Worm (Caenorhabditis elegans) whole organism, L1 larva: ENCODE measurements around the gene ubc-20.
"Not testable (repeated sequence)": the region's sequence is repeated elsewhere in the genome, so short reads cannot be mapped to it uniquely, and the experiment has no call there.

Experiments used
- C34B4.2 ChIP-seq: sonication (generic microtip); optimal IDR thresholded peaks from 2 replicates; lab custom pipeline; 2017; ENCODE audit warnings: mild to moderate bottlenecking, missing genetic modification characterization, missing compliant biosample characterization
- ama-1 ChIP-seq: fragments of 150-350 bp; optimal IDR thresholded peaks from 2 replicates; lab custom pipeline; 2014
- ceh-8 ChIP-seq: fragments of 200-800 bp; sonication (Bioruptor generic); optimal IDR thresholded peaks from 2 replicates; lab custom pipeline; 2018; ENCODE audit warnings: mild to moderate bottlenecking, missing genetic modification characterization, moderate library complexity, missing compliant biosample characterization
- ceh-82 ChIP-seq, 3 experiments: fragments of 150-350 bp in 1 of 3; sonication (generic microtip) in 2 of 3; optimal IDR thresholded peaks; 2 replicates each; lab custom pipeline; 2014 to 2017; ENCODE audit warnings: missing biosample characterization in 3 of 3, missing genetic modification characterization in 3 of 3
- egl-13 ChIP-seq: sonication (generic microtip); optimal IDR thresholded peaks from 2 replicates; lab custom pipeline; 2016; ENCODE audit warnings: missing genotype, missing genetic modification reagents, missing genetic modification characterization, missing compliant biosample characterization
- rnt-1 ChIP-seq: sonication (generic microtip); optimal IDR thresholded peaks from 2 replicates; lab custom pipeline; 2016; ENCODE audit warnings: mild to moderate bottlenecking, missing genetic modification characterization, moderate library complexity, missing compliant biosample characterization
- snpc-4 ChIP-seq: fragments of 150-350 bp; optimal IDR thresholded peaks from 2 replicates; lab custom pipeline; 2014; ENCODE audit warnings: missing biosample characterization, missing genetic modification characterization
- zag-1 ChIP-seq: fragments of 150-350 bp; optimal IDR thresholded peaks from 2 replicates; lab custom pipeline; 2014; ENCODE audit warnings: missing biosample characterization, missing genetic modification characterization

- not testable (repeated sequence) for TF ChIP-seq zag-1; ama-1 (lab: Kevin White, UChicago); egl-13 (tag; lab: Kevin White, UChicago); rnt-1 (tag; lab: Kevin White, UChicago); ceh-8; C34B4.2 (tag; lab: Kevin White, UChicago); snpc-4 (tag; lab: Kevin White, UChicago); ceh-82 (tag; optimal IDR thresholded peaks at IDR 0.05; lab: Kevin White, UChicago)
Observed at ce11 chrIII:232918-233317, 44.3 kb downstream of the ubc-20 start.
